Worm (Caenorhabditis elegans): ENCODE measurements around the gene sqt-1.

The sqt-1 gene

DNA sequence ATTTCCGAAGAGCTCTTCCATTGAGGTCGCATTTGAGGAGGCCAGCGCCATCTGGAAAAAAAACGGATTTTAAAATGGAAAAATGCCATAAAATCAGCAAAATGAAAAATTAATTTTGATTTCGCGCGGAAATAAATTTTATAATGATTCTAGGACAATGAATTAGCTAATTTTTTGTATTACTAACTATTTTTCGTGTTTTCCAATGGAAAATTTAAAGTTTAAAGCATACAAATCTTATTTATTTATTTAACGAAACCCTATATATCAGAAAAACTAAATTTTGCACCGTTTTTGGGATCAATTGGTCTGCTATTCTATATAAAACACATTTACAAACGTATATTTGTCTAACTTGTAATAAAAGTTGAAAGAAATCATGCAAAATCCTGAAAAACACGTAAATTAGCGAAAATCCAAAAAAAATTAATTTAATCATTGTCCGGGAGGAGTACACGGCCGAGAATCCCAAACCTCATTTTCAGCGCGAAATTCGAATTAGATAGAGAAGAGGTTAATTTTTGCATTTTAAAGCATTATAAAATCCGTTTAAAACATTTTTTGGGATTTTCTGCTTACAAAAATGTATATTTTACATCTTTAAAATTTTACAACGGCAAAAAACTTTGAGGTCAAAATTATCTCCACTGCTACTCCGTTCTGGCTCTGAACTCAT is 47.4 kb downstream of the sqt-1 start, which contains the start of gene C47G2.3:
TSS of gene C47G2.3 (minus strand) at position 51 of the 676 bp plus-strand sequence.
- TF ChIP-seq madf-3 (GFP tag; IDR thresholded peaks at IDR 0.05) (0 out of 2 replicates have a peak, but pooled peaks have one; percentile 57), F33H1.4 (GFP tag; IDR thresholded peaks at IDR 0.05) (peak; percentile 43; the same call in 1 of the 2 replicates), unc-130 (GFP tag; optimal IDR thresholded peaks at IDR 0.05) (peak; percentile 72), snpc-4 (GFP tag; optimal IDR thresholded peaks at IDR 0.05) (peak; percentile 25), snpc-4 (tag; optimal IDR thresholded peaks at IDR 0.05) (peak in 2 of 4 experiments; percentile 45 to 49), rec-8 (tag; optimal IDR thresholded peaks at IDR 0.05) (peak in 1 of 2 experiments; percentile 25), hmg-1.2 (GFP tag; IDR thresholded peaks at IDR 0.05) (0 out of 2 replicates have a peak, but pooled peaks have one; percentile 8), tlf-1 (GFP tag; optimal IDR thresholded peaks at IDR 0.05) (peak; percentile 17), ccch-3 (GFP tag; optimal IDR thresholded peaks at IDR 0.05) (peak; percentile 13), D2030.7 (GFP tag; IDR thresholded peaks at IDR 0.05) (peak; percentile 56), let-607 (tag; optimal IDR thresholded peaks at IDR 0.05) (peak in 1 of 2 experiments; percentile 51), hmg-20 (GFP tag; IDR thresholded peaks at IDR 0.05) (0 out of 2 replicates have a peak, but pooled peaks have one; percentile 26), lin-54 (GFP tag; optimal IDR thresholded peaks at IDR 0.05) (peak; percentile 86), snpc-3.4 (tag; optimal IDR thresholded peaks at IDR 0.05) (peak; percentile 70), sptf-2 (GFP tag; optimal IDR thresholded peaks at IDR 0.05) (no peak), F49E8.2 (tag; optimal IDR thresholded peaks at IDR 0.05; ENCODE audit: insufficient read depth) (no peak), mcd-1 (GFP tag; IDR thresholded peaks at IDR 0.05) (peak; percentile 66), bed-2 (GFP tag; IDR thresholded peaks at IDR 0.05) (0 out of 2 replicates have a peak, but pooled peaks have one; percentile 51), him-1 (tag; optimal IDR thresholded peaks at IDR 0.05) (peak; percentile 38), Y56A3A.18 (GFP tag; IDR thresholded peaks at IDR 0.05) (no peak), F10E7.11 (tag; optimal IDR thresholded peaks at IDR 0.05) (no peak), ama-1 (optimal IDR thresholded peaks at IDR 0.05) (no peak), ama-1 (GFP tag; optimal IDR thresholded peaks at IDR 0.05) (peak in 1 of 2 experiments; percentile 6), rcor-1 (GFP tag; IDR thresholded peaks at IDR 0.05) (0 out of 2 replicates have a peak, but pooled peaks have one; percentile 39), lsl-1 (GFP tag; optimal IDR thresholded peaks at IDR 0.05) (peak; percentile 49), hrde-1 (tag; optimal IDR thresholded peaks at IDR 0.05; ENCODE audit: borderline replicate concordance) (peak; percentile 69), ceh-91 (GFP tag; IDR thresholded peaks at IDR 0.05) (peak; percentile 49; the same call in 1 of the 2 replicates), ekl-4 (GFP tag; IDR thresholded peaks at IDR 0.05) (peak; percentile 37; the same call in 1 of the 2 replicates), ztf-22 (GFP tag; optimal IDR thresholded peaks at IDR 0.05) (no peak), aptf-3 (GFP tag; IDR thresholded peaks at IDR 0.05) (no peak), dox-1 (GFP tag; IDR thresholded peaks at IDR 0.05) (peak; percentile 31; the same call in 1 of the 2 replicates), ztf-25 (GFP tag; IDR thresholded peaks at IDR 0.05) (0 out of 2 replicates have a peak, but pooled peaks have one; percentile 39), F39B2.1 (GFP tag; IDR thresholded peaks at IDR 0.05) (0 out of 2 replicates have a peak, but pooled peaks have one; percentile 3), T26A5.8 (tag; optimal IDR thresholded peaks at IDR 0.05) (no peak), lir-1 (GFP tag; conservative IDR thresholded peaks at IDR 0.05) (0 out of 2 replicates have a peak, but pooled peaks have one; percentile 27), xnd-1 (tag; optimal IDR thresholded peaks at IDR 0.05) (peak; percentile 42), akir-1 (GFP tag; optimal IDR thresholded peaks at IDR 0.05) (no peak), madf-8 (GFP tag; conservative IDR thresholded peaks at IDR 0.05) (peak; percentile 25), ztf-18 (tag; optimal IDR thresholded peaks at IDR 0.05) (peak; percentile 20), efl-1 (GFP tag; optimal IDR thresholded peaks at IDR 0.05) (peak; percentile 55), madf-6 (GFP tag; IDR thresholded peaks at IDR 0.05) (peak; percentile 74), snpc-1.3 (tag; optimal IDR thresholded peaks at IDR 0.05; ENCODE audit: insufficient read depth) (peak; percentile 41), ZK185.1 (tag; optimal IDR thresholded peaks at IDR 0.05; ENCODE audit: poor library complexity, severe bottlenecking) (peak; percentile 77), madf-10 (tag; optimal IDR thresholded peaks at IDR 0.05) (peak; percentile 9), ceh-27 (GFP tag; optimal IDR thresholded peaks at IDR 0.05) (peak; percentile 24)

Data from whole organism, young adult.